Worm (Caenorhabditis elegans) whole organism, young adult: Measurements from ENCODE around the gene spch-1.

ENCODE experiments used
- Y53F4B.3 ChIP-seq: fragments of 200-800 bp; sonication (Bioruptor generic); IDR thresholded peaks from 2 replicates; pipeline ENCODE4 v1.3.6; 2022; ENCODE audit warnings: missing genetic modification reagents, missing genetic modification characterization, missing compliant biosample characterization
- Y79H2A.3 ChIP-seq: fragments of 200-800 bp; sonication (Bioruptor generic); conservative IDR thresholded peaks from 2 replicates; pipeline ENCODE4 v1.3.6; 2022; ENCODE audit warnings: missing genetic modification reagents, missing genetic modification characterization, missing compliant biosample characterization
- cebp-2 ChIP-seq: fragments of 200-800 bp; sonication (Bioruptor generic); IDR thresholded peaks from 2 replicates; pipeline ENCODE4 v1.3.6; 2022; ENCODE audit warnings: missing genetic modification characterization, missing compliant biosample characterization
- ekl-4 ChIP-seq: fragments of 200-800 bp; sonication (Bioruptor generic); IDR thresholded peaks from 2 replicates; pipeline ENCODE4 v1.3.6; 2022; ENCODE audit warnings: missing genetic modification reagents, missing genetic modification characterization, missing compliant biosample characterization
- hmg-1.2 ChIP-seq: fragments of 200-800 bp; sonication (Bioruptor generic); IDR thresholded peaks from 2 replicates; pipeline ENCODE4 v1.3.6; 2022; ENCODE audit warnings: missing genetic modification reagents, missing genetic modification characterization, missing compliant biosample characterization
- lin-35 ChIP-seq, 3 experiments: fragments of 150-350 bp in 2 of 3; sonication (generic microtip) in 1 of 3; optimal IDR thresholded peaks; 2 replicates each; lab custom pipeline; 2014 to 2018; ENCODE audit warnings: missing biosample characterization in 3 of 3, missing genetic modification characterization in 3 of 3, missing genetic modification reagents in 3 of 3
- lsl-1 ChIP-seq: fragments of 200-800 bp; sonication (Bioruptor generic); optimal IDR thresholded peaks from 2 replicates; lab custom pipeline; 2018; ENCODE audit warnings: mild to moderate bottlenecking, missing genetic modification characterization, moderate library complexity, missing compliant biosample characterization
- nhr-90 ChIP-seq: sonication (generic microtip); optimal IDR thresholded peaks from 2 replicates; lab custom pipeline; 2016; ENCODE audit warnings: missing genotype, mild to moderate bottlenecking, missing genetic modification characterization, missing compliant biosample characterization
- unc-62 ChIP-seq: fragments of 150-350 bp; optimal IDR thresholded peaks from 2 replicates; lab custom pipeline; 2014; ENCODE audit warnings: missing biosample characterization, missing genetic modification reagents, missing genetic modification characterization
- ztf-28 ChIP-seq: fragments of 200-800 bp; sonication (Bioruptor generic); IDR thresholded peaks from 2 replicates; pipeline ENCODE4 v1.3.6; 2022; ENCODE audit warnings: missing genetic modification reagents, missing genetic modification characterization, missing compliant biosample characterization

- TF ChIP-seq cebp-2 (GFP tag; lab: Robert Waterston, UW) (no peak), lsl-1 (GFP tag; lab: Kevin White, UChicago) (no peak), nhr-90 (tag; lab: Kevin White, UChicago) (no peak), ekl-4 (GFP tag; lab: Robert Waterston, UW) (no peak), lin-35 (GFP tag; optimal IDR thresholded peaks at IDR 0.05; lab: Kevin White, UChicago) (no peak), Y79H2A.3 (GFP tag; lab: Robert Waterston, UW) (no peak), ztf-28 (GFP tag; lab: Robert Waterston, UW) (no peak), unc-62 (GFP tag; lab: Kevin White, UChicago) (no peak), hmg-1.2 (no peak), Y53F4B.3 (GFP tag; lab: Robert Waterston, UW) (no peak)
Observed at ce11 chrIV:10143640-10144039, 32.3 kb upstream of the spch-1 start, which contains the start of gene msp-38.
